Worm (Caenorhabditis elegans): ENCODE measurements around the gene irld-64.

The irld-64 gene

ce11 chrII:2913505-2913904 lies 16.9 kb downstream of the irld-64 start, which contains the start of gene ubc-15:
ubc-15 (minus strand) TSS chrII:2913605.
- no peak for TF ChIP-seq F10E7.11 (tag; optimal IDR thresholded peaks at IDR 0.05)
- peak; percentile 15; the same call in 1 of the 2 replicates for TF ChIP-seq hmg-1.2 (GFP tag; IDR thresholded peaks at IDR 0.05)
- peak; percentile 37 for TF ChIP-seq atf-7 (tag; optimal IDR thresholded peaks at IDR 0.05)
- no peak for TF ChIP-seq cebp-1 (GFP tag; IDR thresholded peaks at IDR 0.05)
- TF ChIP-seq cebp-1 (tag; optimal IDR thresholded peaks at IDR 0.05): no peak
- no peak for TF ChIP-seq ztf-22 (GFP tag; optimal IDR thresholded peaks at IDR 0.05)
- TF ChIP-seq unc-130 (GFP tag; optimal IDR thresholded peaks at IDR 0.05): no peak
- no peak for TF ChIP-seq lag-1 (GFP tag; IDR thresholded peaks at IDR 0.05)
- TF ChIP-seq nhr-27 (tag; optimal IDR thresholded peaks at IDR 0.05): no peak
- no peak for TF ChIP-seq hmg-20 (GFP tag; IDR thresholded peaks at IDR 0.05)
- no peak for TF ChIP-seq snpc-3.4 (tag; optimal IDR thresholded peaks at IDR 0.05)
- no peak for TF ChIP-seq sdz-38 (tag; optimal IDR thresholded peaks at IDR 0.05)

ce11 chrII:2903748-2904147 lies 26.7 kb downstream of the irld-64 start:
- no peak for TF ChIP-seq attf-6 (GFP tag; IDR thresholded peaks at IDR 0.05)
- no peak for TF ChIP-seq B0035.1 (tag; optimal IDR thresholded peaks at IDR 0.05)
- no peak for TF ChIP-seq snpc-1.3 (tag; optimal IDR thresholded peaks at IDR 0.05; ENCODE audit: insufficient read depth)
- peak; percentile 97 for TF ChIP-seq egrh-3 (GFP tag; IDR thresholded peaks at IDR 0.05)
- TF ChIP-seq zfh-2 (GFP tag; conservative IDR thresholded peaks at IDR 0.05): peak; percentile 78; the same call in 1 of the 2 replicates

ce11 chrII:2901158-2901557 lies 29.2 kb downstream of the irld-64 start:
- no peak for TF ChIP-seq nfyb-1 (GFP tag; IDR thresholded peaks at IDR 0.05)
- TF ChIP-seq tlf-1 (GFP tag; optimal IDR thresholded peaks at IDR 0.05): no peak
- TF ChIP-seq ama-1 (optimal IDR thresholded peaks at IDR 0.05): no peak
- TF ChIP-seq ama-1 (GFP tag; optimal IDR thresholded peaks at IDR 0.05): no peak
- TF ChIP-seq madf-10 (tag; optimal IDR thresholded peaks at IDR 0.05): no peak
- TF ChIP-seq atf-7 (tag; optimal IDR thresholded peaks at IDR 0.05): no peak
- TF ChIP-seq egrh-3 (GFP tag; IDR thresholded peaks at IDR 0.05): no peak
- TF ChIP-seq madf-8 (GFP tag; conservative IDR thresholded peaks at IDR 0.05): no peak
- TF ChIP-seq Y53G8AR.9 (GFP tag; conservative IDR thresholded peaks at IDR 0.05): no peak

- TF ChIP-seq ama-1 (optimal IDR thresholded peaks at IDR 0.05) (no peak), ama-1 (GFP tag; optimal IDR thresholded peaks at IDR 0.05) (no peak), Y53G8AR.9 (GFP tag; conservative IDR thresholded peaks at IDR 0.05) (no peak), madf-10 (tag; optimal IDR thresholded peaks at IDR 0.05) (no peak), hrde-1 (tag; optimal IDR thresholded peaks at IDR 0.05; ENCODE audit: borderline replicate concordance) (no peak), lin-54 (GFP tag; optimal IDR thresholded peaks at IDR 0.05) (no peak), xnd-1 (tag; optimal IDR thresholded peaks at IDR 0.05) (no peak), B0035.1 (tag; optimal IDR thresholded peaks at IDR 0.05) (no peak), egrh-3 (GFP tag; IDR thresholded peaks at IDR 0.05) (no peak), efl-1 (GFP tag; optimal IDR thresholded peaks at IDR 0.05) (no peak), gei-17 (GFP tag; optimal IDR thresholded peaks at IDR 0.05) (no peak), ceh-27 (GFP tag; optimal IDR thresholded peaks at IDR 0.05) (no peak), aptf-2 (GFP tag; conservative IDR thresholded peaks at IDR 0.05) (no peak), sptf-2 (GFP tag; optimal IDR thresholded peaks at IDR 0.05) (no peak), ceh-91 (GFP tag; IDR thresholded peaks at IDR 0.05) (no peak), F52B5.7 (tag; optimal IDR thresholded peaks at IDR 0.05) (no peak), rec-8 (tag; optimal IDR thresholded peaks at IDR 0.05) (no peak), snpc-1.3 (tag; optimal IDR thresholded peaks at IDR 0.05; ENCODE audit: insufficient read depth) (no peak), unc-130 (GFP tag; optimal IDR thresholded peaks at IDR 0.05) (no peak), madf-8 (GFP tag; conservative IDR thresholded peaks at IDR 0.05) (no peak)
These were observed 30.2 kb downstream of the irld-64 start, which contains the start of gene ubc-26 for ce11 chrII:2900248-2900647. ubc-26 (minus strand) TSS chrII:2900348.
